Worm (Caenorhabditis elegans): ENCODE data around the gene irld-47.

- TF ChIP-seq nhr-28 (tag; optimal IDR thresholded peaks at IDR 0.05) = no peak
- no peak for TF ChIP-seq lin-32 (GFP tag; optimal IDR thresholded peaks at IDR 0.05)
- TF ChIP-seq nhr-12 (tag; optimal IDR thresholded peaks at IDR 0.05) = no peak
- peak; percentile 58 for TF ChIP-seq ces-1 (GFP tag; optimal IDR thresholded peaks at IDR 0.05)
- no peak for TF ChIP-seq nhr-237 (tag; optimal IDR thresholded peaks at IDR 0.05)
- TF ChIP-seq unc-62 (GFP tag; optimal IDR thresholded peaks at IDR 0.05) = no peak
Observed at ce11 chrII:7838661-7839060, 16.3 kb upstream of the irld-47 start.

All from whole organism, mixed stage, embryonic.